Worm (Caenorhabditis elegans) whole organism, L4/young adult: ENCODE measurements around the gene bath-19.

ENCODE experiments used
- W03F9.2 ChIP-seq: fragments of 150-350 bp; optimal IDR thresholded peaks from 2 replicates; lab custom pipeline; 2014; ENCODE audit warnings: missing biosample characterization, missing genetic modification characterization
- him-1 ChIP-seq: sonication (generic microtip); optimal IDR thresholded peaks from 2 replicates; lab custom pipeline; 2016; ENCODE audit warnings: missing genotype, missing genetic modification reagents, missing genetic modification characterization, missing compliant biosample characterization

DNA sequence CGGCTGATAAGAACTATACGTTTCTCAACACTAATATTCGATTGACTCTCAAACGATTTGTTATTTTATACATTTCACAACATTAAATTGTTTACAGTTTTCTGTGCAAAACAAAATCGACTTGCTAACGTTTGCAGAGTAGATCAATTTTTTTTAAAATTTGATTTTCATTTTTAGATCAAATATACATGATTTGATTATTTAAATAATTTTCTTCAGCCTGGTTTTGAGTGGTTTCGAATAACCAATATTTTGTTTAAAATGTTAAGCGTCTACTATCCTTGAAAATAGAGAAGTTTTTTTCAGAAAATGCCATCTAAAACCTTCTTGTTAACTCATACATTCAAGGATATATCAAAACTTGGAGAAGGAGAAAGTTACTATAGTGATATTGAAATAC lies 45.5 kb downstream of the bath-19 start, which contains the start of gene math-21:
- TF ChIP-seq W03F9.2 (tag; lab: Kevin White, UChicago) (no peak), him-1 (no peak)
